Fruit fly (Drosophila melanogaster) whole organism, embryonic: Measurements from ENCODE around the gene CG5388.

Experiments used
- ATbp ChIP-seq: fragments of 200-800 bp; sonication (Bioruptor generic); optimal IDR thresholded peaks from 2 replicates; lab custom pipeline; 2017; ENCODE audit warnings: missing biosample characterization, mild to moderate bottlenecking, missing genetic modification characterization, missing genetic modification reagents
- Ada2b ChIP-seq: fragments of 200-800 bp; sonication (Bioruptor generic); IDR thresholded peaks from 2 replicates; pipeline ENCODE4 v1.3.6; 2022; ENCODE audit warnings: missing biosample characterization, missing genetic modification characterization
- Asciz ChIP-seq: fragments of 200-800 bp; sonication (Bioruptor generic); optimal IDR thresholded peaks from 2 replicates; lab custom pipeline; 2017; ENCODE audit warnings: missing biosample characterization, mild to moderate bottlenecking, missing genetic modification characterization, missing genetic modification reagents
- Awh ChIP-seq: fragments of 200-800 bp; sonication (Bioruptor generic); IDR thresholded peaks from 2 replicates; pipeline ENCODE4, ENCODE4 v1.3.6; 2022; ENCODE audit warnings: missing biosample characterization, missing genetic modification characterization
- Blimp-1 ChIP-seq: fragments of 200-800 bp; sonication (Bioruptor generic); optimal IDR thresholded peaks from 3 replicates; lab custom pipeline; 2018; ENCODE audit warnings: missing biosample characterization, missing genetic modification characterization, mild to moderate bottlenecking, moderate library complexity, missing genetic modification reagents
- BtbVII ChIP-seq: fragments of 200-800 bp; sonication (Bioruptor generic); optimal IDR thresholded peaks from 3 replicates; lab custom pipeline; 2017; ENCODE audit warnings: missing biosample characterization, mild to moderate bottlenecking, missing genetic modification characterization
- CG11504 ChIP-seq: fragments of 200-800 bp; sonication (Bioruptor generic); optimal IDR thresholded peaks from 3 replicates; lab custom pipeline; 2019; ENCODE audit warnings: missing biosample characterization, mild to moderate bottlenecking, missing genetic modification characterization, moderate library complexity
- CG13424 ChIP-seq: fragments of 200-800 bp; sonication (Bioruptor generic); optimal IDR thresholded peaks from 2 replicates; lab custom pipeline; 2019; ENCODE audit warnings: missing biosample characterization, mild to moderate bottlenecking, missing genetic modification characterization, moderate library complexity
- CG13894 ChIP-seq: fragments of 200-800 bp; sonication (Bioruptor generic); optimal IDR thresholded peaks from 3 replicates; lab custom pipeline; 2018; ENCODE audit warnings: missing biosample characterization, mild to moderate bottlenecking, missing genetic modification characterization, moderate library complexity
- CG14860 ChIP-seq: fragments of 200-800 bp; sonication (Bioruptor generic); IDR thresholded peaks from 3 replicates; pipeline ENCODE4 v1.3.6; 2022; ENCODE audit warnings: missing biosample characterization, missing genetic modification characterization; ENCODE audit not compliant: partially characterized antibody
- CG15269 ChIP-seq: fragments of 200-800 bp; sonication (Bioruptor generic); optimal IDR thresholded peaks from 2 replicates; lab custom pipeline; 2018; ENCODE audit warnings: missing biosample characterization, mild to moderate bottlenecking, missing genetic modification characterization, moderate library complexity
- CG1603 ChIP-seq: fragments of 200-800 bp; sonication (Bioruptor generic); optimal IDR thresholded peaks from 2 replicates; lab custom pipeline; 2019; ENCODE audit warnings: missing biosample characterization, mild to moderate bottlenecking, missing genetic modification characterization, moderate library complexity
- CG16863 ChIP-seq: fragments of 200-800 bp; sonication (Bioruptor generic); optimal IDR thresholded peaks from 3 replicates; lab custom pipeline; 2016; ENCODE audit warnings: missing biosample characterization, missing genetic modification characterization
- CG18262 ChIP-seq: fragments of 200-800 bp; optimal IDR thresholded peaks from 3 replicates; lab custom pipeline; 2019; ENCODE audit warnings: missing biosample characterization, mild to moderate bottlenecking, missing genetic modification characterization, moderate library complexity
- CG2678 ChIP-seq: fragments of 200-800 bp; sonication (Bioruptor generic); optimal IDR thresholded peaks from 3 replicates; lab custom pipeline; 2019; ENCODE audit warnings: missing biosample characterization, mild to moderate bottlenecking, missing genetic modification characterization, moderate library complexity
- CG8089 ChIP-seq: fragments of 200-800 bp; sonication (Bioruptor generic); optimal IDR thresholded peaks from 3 replicates; lab custom pipeline; 2016; ENCODE audit warnings: missing biosample characterization, missing genetic modification characterization
- CG8388 ChIP-seq: fragments of 200-800 bp; sonication (Bioruptor generic); optimal IDR thresholded peaks from 2 replicates; lab custom pipeline; 2019; ENCODE audit warnings: missing biosample characterization, mild to moderate bottlenecking, missing genetic modification characterization, moderate library complexity
- CoRest ChIP-seq: fragments of 200-800 bp; sonication (Bioruptor generic); optimal IDR thresholded peaks from 3 replicates; lab custom pipeline; 2018; ENCODE audit warnings: missing biosample characterization, mild to moderate bottlenecking, missing genetic modification characterization, moderate library complexity
- Eip74EF ChIP-seq, 2 experiments: fragments of 200-800 bp in 1 of 2; fragments of >200 bp in 1 of 2; sonication (Bioruptor generic) in 1 of 2; optimal IDR thresholded peaks; 2 replicates each; lab custom pipeline; 2017 to 2019; ENCODE audit warnings: missing biosample characterization in 2 of 2, missing genetic modification characterization in 2 of 2, mild to moderate bottlenecking in 1 of 2, moderate library complexity in 1 of 2
- Ets65A ChIP-seq: fragments of 200-800 bp; sonication (Bioruptor generic); peaks from one replicate; lab custom pipeline; 2016; ENCODE audit warnings: missing biosample characterization, missing genetic modification characterization
- H15 ChIP-seq: fragments of 200-800 bp; sonication (Bioruptor generic); IDR thresholded peaks from 3 replicates; pipeline ENCODE4 v1.3.6; 2022; ENCODE audit warnings: missing biosample characterization, missing genetic modification characterization
- H2.0 ChIP-seq: fragments of 200-800 bp; sonication (Bioruptor generic); IDR thresholded peaks from 2 replicates; pipeline ENCODE4 v1.3.6; 2022; ENCODE audit warnings: missing biosample characterization, missing genetic modification characterization
- Hmr ChIP-seq: fragments of 200-800 bp; sonication (Bioruptor generic); optimal IDR thresholded peaks from 3 replicates; lab custom pipeline; 2017; ENCODE audit warnings: mild to moderate bottlenecking, missing biosample characterization, missing genetic modification reagents, missing genetic modification characterization
- Ptx1 ChIP-seq: fragments of 200-800 bp; sonication (Bioruptor generic); IDR thresholded peaks from 2 replicates; pipeline ENCODE4 v1.3.6; 2022; ENCODE audit warnings: missing biosample characterization, missing genetic modification characterization
- Vsx1 ChIP-seq: fragments of 200-800 bp; sonication (Bioruptor generic); optimal IDR thresholded peaks from 2 replicates; lab custom pipeline; 2017; ENCODE audit warnings: missing biosample characterization, mild to moderate bottlenecking, missing genetic modification characterization, missing genetic modification reagents
- abd-A ChIP-seq: fragments of 200-800 bp; sonication (Bioruptor generic); optimal IDR thresholded peaks from 3 replicates; lab custom pipeline; 2019; ENCODE audit warnings: missing biosample characterization, mild to moderate bottlenecking, missing genetic modification characterization, moderate library complexity
- dati ChIP-seq: fragments of 200-800 bp; sonication (Bioruptor generic); IDR thresholded peaks from 2 replicates; pipeline ENCODE4 v1.3.6; 2022; ENCODE audit warnings: missing biosample characterization, missing genetic modification characterization
- dm ChIP-seq: fragments of 200-800 bp; sonication (Bioruptor generic); optimal IDR thresholded peaks from 3 replicates; lab custom pipeline; 2016; ENCODE audit warnings: missing biosample characterization, missing genetic modification characterization
- dmrt99B ChIP-seq: fragments of 200-800 bp; sonication (Bioruptor generic); optimal IDR thresholded peaks from 2 replicates; lab custom pipeline; 2018; ENCODE audit warnings: missing biosample characterization, mild to moderate bottlenecking, missing genetic modification characterization, moderate library complexity
- emc ChIP-seq: fragments of 200-800 bp; sonication (Bioruptor generic); optimal IDR thresholded peaks from 2 replicates; lab custom pipeline; 2016; ENCODE audit warnings: missing biosample characterization, missing genetic modification characterization
- esg ChIP-seq: fragments of 200-800 bp; sonication (Bioruptor generic); conservative IDR thresholded peaks from 2 replicates; pipeline ENCODE4 v1.3.6; 2022; ENCODE audit warnings: missing biosample characterization, missing genetic modification characterization
- gem ChIP-seq: fragments of 200-800 bp; sonication (Bioruptor generic); optimal IDR thresholded peaks from 2 replicates; lab custom pipeline; 2019; ENCODE audit warnings: missing biosample characterization, mild to moderate bottlenecking, missing genetic modification characterization, moderate library complexity
- oc ChIP-seq: fragments of 200-800 bp; sonication (Bioruptor generic); optimal IDR thresholded peaks from 2 replicates; lab custom pipeline; 2018; ENCODE audit warnings: missing biosample characterization, mild to moderate bottlenecking, missing genetic modification characterization, moderate library complexity
- pan ChIP-seq, 4 experiments: fragments of >200 bp in 3 of 4; fragments of 200-800 bp in 1 of 4; sonication (Bioruptor generic) in 1 of 4; optimal IDR thresholded peaks in 3 of 4; IDR thresholded peaks in 1 of 4; 2 replicates each; pipeline versions ENCODE4 v1.3.6 to Lab custom; 2017 to 2022; ENCODE audit warnings: missing biosample characterization in 2 of 4, missing genetic modification characterization in 2 of 4, mixed read lengths in 1 of 4
- prd ChIP-seq, 3 experiments: fragments of >200 bp in 2 of 3; fragments of 200-800 bp in 1 of 3; sonication (Bioruptor generic) in 1 of 3; optimal IDR thresholded peaks in 2 of 3; IDR thresholded peaks in 1 of 3; 2 replicates in 2 of 3; 3 replicates in 1 of 3; pipeline versions ENCODE4 v1.3.6 to Lab custom; 2017 to 2022; ENCODE audit warnings: missing biosample characterization in 1 of 3, missing genetic modification characterization in 1 of 3
- row ChIP-seq: fragments of 200-800 bp; sonication (Bioruptor generic); IDR thresholded peaks from 3 replicates; pipeline ENCODE4 v1.3.6; 2022; ENCODE audit warnings: missing biosample characterization, missing genetic modification characterization
- sd ChIP-seq: fragments of 200-800 bp; sonication (Bioruptor generic); optimal IDR thresholded peaks from 3 replicates; lab custom pipeline; 2018; ENCODE audit warnings: missing biosample characterization, mild to moderate bottlenecking, missing genetic modification characterization, moderate library complexity
- sens ChIP-seq: fragments of 200-800 bp; sonication (Bioruptor generic); peaks from one replicate; lab custom pipeline; 2016; ENCODE audit warnings: missing biosample characterization, missing genetic modification characterization
- sisA ChIP-seq: fragments of 200-800 bp; sonication (Bioruptor generic); IDR thresholded peaks from 2 replicates; pipeline ENCODE4 v1.3.6; 2022; ENCODE audit warnings: missing biosample characterization, missing genetic modification characterization
- sr ChIP-seq: fragments of 200-800 bp; sonication (Bioruptor generic); IDR thresholded peaks from 3 replicates; pipeline ENCODE4 v1.3.6; 2022; ENCODE audit warnings: missing biosample characterization, missing genetic modification characterization
- stc ChIP-seq: fragments of 200-800 bp; sonication (Bioruptor generic); IDR thresholded peaks from 2 replicates; pipeline ENCODE4 v1.3.6; 2022; ENCODE audit warnings: missing biosample characterization, missing genetic modification characterization
- ttk ChIP-seq: fragments of 200-800 bp; sonication (Bioruptor generic); IDR thresholded peaks from 2 replicates; pipeline ENCODE4 v2.1.2; 2022; ENCODE audit warnings: missing biosample characterization, missing genetic modification characterization
- vvl ChIP-seq: fragments of 200-800 bp; sonication (Bioruptor generic); IDR thresholded peaks from 2 replicates; pipeline ENCODE4 v1.3.6; 2022; ENCODE audit warnings: missing biosample characterization, missing genetic modification characterization

CG5388 gene

dm6 chr3R:22330512-22331119 lies 9.5 kb downstream of the CG5388 start, which contains the start of gene CG33721:
Gene CG33721 (plus strand): TSS chr3R:22331069.
- TF ChIP-seq Ets65A (GFP tag; lab: Kevin White, UChicago) (peak; percentile 78), Awh (GFP tag; lab: Robert Waterston, UW) (peak; percentile 72; the same call in 1 of the 2 replicates), abd-A (tag; lab: Kevin White, UChicago) (peak; percentile 72), Hmr (no peak), sd (tag; lab: Kevin White, UChicago) (peak; percentile 20), vvl (GFP tag; lab: Robert Waterston, UW) (peak; percentile 83), Vsx1 (GFP tag; lab: Kevin White, UChicago) (peak; percentile 66), gem (tag; lab: Kevin White, UChicago) (no peak), dm (GFP tag; lab: Kevin White, UChicago) (no peak), Blimp-1 (GFP tag; lab: Kevin White, UChicago) (no peak), oc (tag; lab: Kevin White, UChicago) (peak; percentile 18)

- no peak for TF ChIP-seq CG14860 (GFP tag; lab: Robert Waterston, UW)
- TF ChIP-seq ATbp (GFP tag; lab: Kevin White, UChicago): peak; percentile 38
- TF ChIP-seq CG1603: peak; percentile 48
- 0 out of 2 replicates have a peak, but pooled peaks have one; percentile 32 for TF ChIP-seq Ptx1 (GFP tag; lab: Robert Waterston, UW)
- TF ChIP-seq CG8388 (GFP tag; lab: Kevin White, UChicago): peak; percentile 1
- peak; percentile 31 for TF ChIP-seq CG18262 (tag; lab: Kevin White, UChicago)
- TF ChIP-seq H2.0 (GFP tag; lab: Robert Waterston, UW): 0 out of 2 replicates have a peak, but pooled peaks have one; percentile 10
- TF ChIP-seq dmrt99B (tag; lab: Kevin White, UChicago): peak; percentile 77
- peak; percentile 22 for TF ChIP-seq CoRest (tag; lab: Kevin White, UChicago)
- TF ChIP-seq Eip74EF (GFP tag; optimal IDR thresholded peaks at IDR 0.05; lab: Kevin White, UChicago): peak in 1 of 2 experiments; percentile 12
- TF ChIP-seq CG15269 (tag; lab: Kevin White, UChicago): peak; percentile 21
- no peak for TF ChIP-seq BtbVII (GFP tag; lab: Kevin White, UChicago)
- peak; percentile 4 for TF ChIP-seq oc (tag; lab: Kevin White, UChicago)
- TF ChIP-seq prd (optimal IDR thresholded peaks at IDR 0.05; lab: Kevin White, UChicago): no peak
- peak; percentile 25; the same call in 1 of the 3 replicates for TF ChIP-seq prd (GFP tag; IDR thresholded peaks at IDR 0.05; lab: Robert Waterston, UW)
- no peak for TF ChIP-seq sens (GFP tag; lab: Kevin White, UChicago)
- peak; percentile 34 for TF ChIP-seq CG13424 (tag; lab: Kevin White, UChicago)
- TF ChIP-seq sr: no peak
- TF ChIP-seq CG2678 (tag; lab: Kevin White, UChicago): peak; percentile 31
- TF ChIP-seq esg (GFP tag; lab: Robert Waterston, UW): 0 out of 2 replicates have a peak, but pooled peaks have one; percentile 20
- TF ChIP-seq CG8089 (GFP tag; lab: Kevin White, UChicago): no peak
- no peak for TF ChIP-seq emc (GFP tag; lab: Kevin White, UChicago)
- TF ChIP-seq H15 (GFP tag; lab: Robert Waterston, UW): 0 out of 3 replicates have a peak, but pooled peaks have one; percentile 14
- peak; percentile 42; the same call in 1 of the 3 replicates for TF ChIP-seq row
- no peak for TF ChIP-seq dati (GFP tag; lab: Robert Waterston, UW)
- TF ChIP-seq CG13894 (tag; lab: Kevin White, UChicago): no peak
- TF ChIP-seq CG11504: peak; percentile 72
- peak; percentile 21 for TF ChIP-seq Blimp-1 (GFP tag; lab: Kevin White, UChicago)
- peak; percentile 21; the same call in 1 of the 2 replicates for TF ChIP-seq ttk
- peak; percentile 62 for TF ChIP-seq stc
- TF ChIP-seq Ada2b (GFP tag; lab: Robert Waterston, UW): peak; percentile 27; the same call in 1 of the 2 replicates
- TF ChIP-seq sisA (GFP tag; lab: Robert Waterston, UW): 0 out of 2 replicates have a peak, but pooled peaks have one; percentile 25
- no peak for TF ChIP-seq pan (optimal IDR thresholded peaks at IDR 0.05; lab: Kevin White, UChicago)
- peak in 1 of 2 experiments; percentile 15 for TF ChIP-seq pan (GFP tag; optimal IDR thresholded peaks at IDR 0.05 in 1 of 2, IDR thresholded peaks at IDR 0.05 in 1 of 2)
- TF ChIP-seq Asciz (GFP tag; lab: Kevin White, UChicago): peak; percentile 19
- no peak for TF ChIP-seq CG16863
Measured at dm6 chr3R:22328665-22329350, 11.3 kb downstream of the CG5388 start, which contains the start of gene CG7080. Gene CG7080 (plus strand): TSS chr3R:22329300.
